Worm (Caenorhabditis elegans) whole organism, L4/young adult: ENCODE data around the gene aars-1.

Source experiments
- W03F9.2 ChIP-seq: fragments of 150-350 bp; optimal IDR thresholded peaks from 2 replicates; lab custom pipeline; 2014; ENCODE audit warnings: missing biosample characterization, missing genetic modification characterization
- dao-5 ChIP-seq: sonication (generic microtip); optimal IDR thresholded peaks from 2 replicates; lab custom pipeline; 2016; ENCODE audit warnings: missing genotype, missing genetic modification characterization, moderate library complexity, missing compliant biosample characterization
- him-1 ChIP-seq: sonication (generic microtip); optimal IDR thresholded peaks from 2 replicates; lab custom pipeline; 2016; ENCODE audit warnings: missing genotype, missing genetic modification reagents, missing genetic modification characterization, missing compliant biosample characterization

The aars-1 gene

DNA sequence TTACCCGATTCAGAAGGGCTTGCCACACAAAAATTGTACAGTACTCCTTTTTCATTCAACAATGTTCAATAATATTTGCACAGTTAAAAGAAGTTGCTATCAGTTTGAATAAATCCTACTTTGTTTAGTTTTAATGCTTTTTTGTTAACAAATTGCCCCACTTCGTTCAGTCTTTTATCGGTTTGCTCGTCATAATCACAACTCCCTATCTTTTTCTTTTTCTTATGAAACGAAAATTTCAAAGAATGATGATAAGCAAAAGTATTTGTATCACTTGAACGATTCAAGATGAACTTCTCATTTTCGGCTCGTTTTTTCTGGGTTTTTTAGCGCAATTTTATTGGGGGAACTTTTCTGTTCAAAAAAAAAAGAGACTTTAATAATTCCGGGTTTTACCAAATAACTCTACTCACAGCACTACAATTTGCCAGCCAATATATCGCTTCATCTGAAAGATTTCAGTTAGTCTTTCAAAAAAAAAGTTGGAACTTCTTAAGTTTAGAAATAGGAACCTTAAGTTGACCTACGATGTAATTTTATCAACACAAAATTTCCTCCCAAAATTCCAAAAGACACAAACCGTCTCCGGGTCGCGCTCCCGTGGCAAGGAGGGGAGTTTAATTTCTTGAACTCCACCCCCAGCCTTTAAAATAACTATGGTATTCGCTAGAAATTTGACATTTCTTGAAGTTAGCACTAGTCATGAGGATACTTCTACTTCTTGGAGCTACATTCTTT is 39.5 kb downstream of the aars-1 start, which contains the start of gene C05D12.3:
C05D12.3 (plus strand) TSS at position 688 of the 738 bp plus-strand sequence.
- TF ChIP-seq dao-5 (tag; lab: Kevin White, UChicago) (no peak), W03F9.2 (tag; lab: Kevin White, UChicago) (no peak), him-1 (no peak)

DNA sequence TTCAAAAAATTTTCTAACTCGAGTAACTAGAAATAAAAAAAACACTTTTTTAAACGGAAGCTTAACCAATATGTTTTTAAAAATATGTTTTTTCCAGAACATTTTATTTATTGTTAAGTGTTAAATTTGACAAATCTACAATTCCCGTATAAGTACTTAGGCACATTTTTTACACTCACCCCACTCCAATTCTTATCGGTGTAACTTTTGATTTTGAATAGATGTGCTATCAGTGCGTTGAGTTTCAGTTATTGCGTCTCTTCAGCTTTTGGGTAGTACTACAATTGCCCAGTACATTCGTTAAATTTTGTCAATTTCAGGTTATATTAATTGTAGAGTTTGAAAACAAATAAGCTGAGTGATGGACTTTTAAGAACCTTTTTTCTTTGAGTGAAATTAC is 40.3 kb downstream of the aars-1 start:
- no peak for TF ChIP-seq dao-5 (tag; lab: Kevin White, UChicago)
- no peak for TF ChIP-seq W03F9.2 (tag; lab: Kevin White, UChicago)
- TF ChIP-seq him-1 = no peak

DNA sequence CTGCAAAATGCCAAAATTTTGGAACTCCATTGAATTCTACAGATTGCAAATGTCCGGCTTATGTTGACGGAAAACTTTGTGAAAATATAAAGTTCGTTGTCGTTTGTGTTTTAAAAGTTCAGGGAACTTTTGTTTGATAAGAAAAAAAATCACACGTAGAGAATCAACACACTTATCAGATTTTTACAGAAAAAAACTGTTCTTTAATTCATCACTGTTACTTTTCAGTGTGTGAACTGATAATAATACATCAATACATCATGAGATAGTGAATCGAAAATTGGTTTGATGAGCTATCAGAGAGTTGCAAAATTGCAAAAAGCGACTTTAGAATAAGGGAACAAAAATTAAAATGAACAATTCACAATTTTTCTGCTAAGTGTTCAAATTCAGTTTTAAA is 45.8 kb downstream of the aars-1 start:
- TF ChIP-seq dao-5 (tag; lab: Kevin White, UChicago) (no peak), W03F9.2 (tag; lab: Kevin White, UChicago) (peak; percentile 2), him-1 (no peak)

DNA sequence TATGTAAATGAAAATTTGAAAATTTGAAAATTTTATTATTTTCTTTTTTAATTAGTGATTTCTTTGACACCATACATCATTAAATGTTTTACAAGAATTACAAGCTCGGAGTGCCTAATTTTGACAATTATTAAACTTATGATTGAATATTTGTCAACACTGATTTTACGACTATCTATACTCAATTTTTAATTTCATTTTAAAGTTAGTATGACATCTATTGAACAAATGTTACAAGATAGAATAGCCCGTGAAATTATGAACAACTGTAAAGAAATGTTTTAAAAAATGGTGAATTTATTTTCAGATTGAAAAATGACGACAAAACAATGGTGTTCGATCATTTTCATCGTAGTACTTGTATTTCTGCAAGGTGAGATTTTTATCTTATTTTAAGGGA is 46.3 kb downstream of the aars-1 start, which contains the start of gene C05D12.2:
C05D12.2 (plus strand) TSS at position 301 of the 400 bp plus-strand sequence.
- TF ChIP-seq him-1 (no peak), dao-5 (tag; lab: Kevin White, UChicago) (no peak), W03F9.2 (tag; lab: Kevin White, UChicago) (no peak)

DNA sequence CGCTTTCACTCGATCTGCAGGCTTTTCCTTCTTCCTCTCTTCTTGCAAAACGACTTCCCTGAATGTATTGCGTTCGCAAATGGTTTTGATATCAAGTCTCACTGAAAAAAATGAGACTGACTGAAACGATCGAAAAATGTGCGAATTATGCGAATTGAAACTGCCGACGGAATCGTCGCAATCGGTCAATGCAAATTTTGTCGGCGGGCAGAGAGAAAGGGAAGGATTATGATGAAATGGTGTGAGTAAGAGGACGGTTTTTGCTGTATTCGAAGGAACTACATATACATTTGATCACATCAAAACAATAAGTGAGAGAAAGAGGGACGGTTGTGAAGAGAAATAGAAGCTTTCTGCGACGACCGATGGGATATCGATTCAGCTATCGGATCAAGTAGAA is 48.6 kb downstream of the aars-1 start, which contains the start of gene C05D12.1:
C05D12.1 (minus strand) TSS at position 101 of the 400 bp plus-strand sequence.
- no peak for TF ChIP-seq him-1
- TF ChIP-seq W03F9.2 (tag; lab: Kevin White, UChicago) = no peak
- no peak for TF ChIP-seq dao-5 (tag; lab: Kevin White, UChicago)
